Fruit fly (Drosophila melanogaster) whole organism, embryonic: Measurements from ENCODE around the gene prt.
A peak's percentile ranks its signal among the peaks of the same experiment; 100 is the strongest.

Experiments used
- Blimp-1 ChIP-seq: fragments of 200-800 bp; sonication (Bioruptor generic); optimal IDR thresholded peaks from 3 replicates; lab custom pipeline; 2018; ENCODE audit warnings: missing biosample characterization, missing genetic modification characterization, mild to moderate bottlenecking, moderate library complexity, missing genetic modification reagents
- CG12769 ChIP-seq: fragments of 200-800 bp; sonication (Bioruptor generic); optimal IDR thresholded peaks from 2 replicates; lab custom pipeline; 2019; ENCODE audit warnings: missing biosample characterization, mild to moderate bottlenecking, missing genetic modification characterization, moderate library complexity
- CG13894 ChIP-seq: fragments of 200-800 bp; sonication (Bioruptor generic); optimal IDR thresholded peaks from 3 replicates; lab custom pipeline; 2018; ENCODE audit warnings: missing biosample characterization, mild to moderate bottlenecking, missing genetic modification characterization, moderate library complexity
- CG14667 ChIP-seq: fragments of 200-800 bp; sonication (Bioruptor generic); IDR thresholded peaks from 2 replicates; pipeline ENCODE4 v1.3.6; 2022; ENCODE audit warnings: missing biosample characterization, missing genetic modification characterization
- CG2116 ChIP-seq: fragments of 200-800 bp; sonication (Bioruptor generic); optimal IDR thresholded peaks from 3 replicates; lab custom pipeline; 2018; ENCODE audit warnings: missing biosample characterization, mild to moderate bottlenecking, missing genetic modification characterization
- CG2120 ChIP-seq: fragments of 200-800 bp; sonication (Bioruptor generic); optimal IDR thresholded peaks from 3 replicates; lab custom pipeline; 2016; ENCODE audit warnings: missing biosample characterization, missing genetic modification characterization
- CG2199 ChIP-seq: fragments of 200-800 bp; sonication (Bioruptor generic); IDR thresholded peaks from 3 replicates; pipeline ENCODE4 v1.3.6; 2022; ENCODE audit warnings: missing biosample characterization, missing genetic modification characterization
- CG32532 ChIP-seq: fragments of 200-800 bp; sonication (Bioruptor generic); IDR thresholded peaks from 2 replicates; pipeline ENCODE4 v1.3.6; 2022; ENCODE audit warnings: missing biosample characterization, missing genetic modification characterization
- CG33213 ChIP-seq: fragments of 200-800 bp; sonication (Bioruptor generic); optimal IDR thresholded peaks from 3 replicates; lab custom pipeline; 2016; ENCODE audit warnings: missing biosample characterization, missing genetic modification characterization
- CG34422 ChIP-seq: fragments of 200-800 bp; sonication (Bioruptor generic); IDR thresholded peaks from 3 replicates; pipeline ENCODE4 v1.3.6; 2022; ENCODE audit warnings: missing biosample characterization, missing genetic modification characterization
- CG4854 ChIP-seq: fragments of 200-800 bp; sonication (Bioruptor generic); optimal IDR thresholded peaks from 2 replicates; lab custom pipeline; 2016; ENCODE audit warnings: missing biosample characterization, missing genetic modification characterization, inconsistent platforms
- CG5245 ChIP-seq: fragments of 200-800 bp; sonication (Bioruptor generic); optimal IDR thresholded peaks from 3 replicates; lab custom pipeline; 2016; ENCODE audit warnings: missing biosample characterization, missing genetic modification characterization
- CG6272 ChIP-seq: fragments of 200-800 bp; sonication (Bioruptor generic); IDR thresholded peaks from 2 replicates; pipeline ENCODE4 v1.3.6; 2022; ENCODE audit warnings: missing biosample characterization, missing genetic modification characterization
- CG6765 ChIP-seq: fragments of 200-800 bp; sonication (Bioruptor generic); optimal IDR thresholded peaks from 3 replicates; lab custom pipeline; 2017; ENCODE audit warnings: missing biosample characterization, mild to moderate bottlenecking, missing genetic modification characterization
- CG8924 ChIP-seq: fragments of 200-800 bp; optimal IDR thresholded peaks from 3 replicates; lab custom pipeline; 2019; ENCODE audit warnings: missing biosample characterization, mild to moderate bottlenecking, missing genetic modification characterization, moderate library complexity
- CTCF ChIP-seq: fragments of 200-800 bp; sonication (Bioruptor generic); optimal IDR thresholded peaks from 2 replicates; lab custom pipeline; 2017; ENCODE audit warnings: missing biosample characterization, mild to moderate bottlenecking, missing genetic modification characterization, moderate library complexity
- Chrac-16 ChIP-seq: fragments of 200-800 bp; sonication (Bioruptor generic); optimal IDR thresholded peaks from 3 replicates; lab custom pipeline; 2016; ENCODE audit warnings: missing biosample characterization, missing genetic modification characterization
- Drgx ChIP-seq: fragments of 200-800 bp; sonication (Bioruptor generic); IDR thresholded peaks from 2 replicates; pipeline ENCODE4 v1.3.6; 2022; ENCODE audit warnings: missing biosample characterization, missing genetic modification characterization
- Eip74EF ChIP-seq, 2 experiments: fragments of 200-800 bp in 1 of 2; fragments of >200 bp in 1 of 2; sonication (Bioruptor generic) in 1 of 2; optimal IDR thresholded peaks; 2 replicates each; lab custom pipeline; 2017 to 2019; ENCODE audit warnings: missing biosample characterization in 2 of 2, missing genetic modification characterization in 2 of 2, mild to moderate bottlenecking in 1 of 2, moderate library complexity in 1 of 2
- Ets65A ChIP-seq: fragments of 200-800 bp; sonication (Bioruptor generic); peaks from one replicate; lab custom pipeline; 2016; ENCODE audit warnings: missing biosample characterization, missing genetic modification characterization
- Ets97D ChIP-seq: fragments of 200-800 bp; sonication (Bioruptor generic); optimal IDR thresholded peaks from 3 replicates; lab custom pipeline; 2016; ENCODE audit warnings: missing biosample characterization, missing genetic modification characterization
- Med ChIP-seq: fragments of 200-800 bp; sonication (Bioruptor generic); peaks from one replicate; lab custom pipeline; 2016; ENCODE audit warnings: missing biosample characterization, missing genetic modification characterization, mild to moderate bottlenecking, inconsistent platforms, moderate library complexity
- Nf-YA ChIP-seq: fragments of 200-800 bp; sonication (Bioruptor generic); IDR thresholded peaks from 2 replicates; pipeline ENCODE4 v1.3.6; 2022; ENCODE audit warnings: missing biosample characterization, missing genetic modification characterization
- Nf-YC ChIP-seq: fragments of 200-800 bp; optimal IDR thresholded peaks from 3 replicates; lab custom pipeline; 2019; ENCODE audit warnings: missing biosample characterization, mild to moderate bottlenecking, missing genetic modification characterization, moderate library complexity
- Optix ChIP-seq: fragments of 200-800 bp; sonication (Bioruptor generic); IDR thresholded peaks from 3 replicates; pipeline ENCODE4 v1.3.6; 2022; ENCODE audit warnings: missing biosample characterization, missing genetic modification characterization
- Ravus ChIP-seq: fragments of 200-800 bp; sonication (Bioruptor generic); IDR thresholded peaks from 2 replicates; pipeline ENCODE4 v1.3.6; 2022; ENCODE audit warnings: missing biosample characterization, missing genetic modification characterization
- Stat92E ChIP-seq, 3 experiments: fragments of >200 bp in 2 of 3; fragments of 200-800 bp in 1 of 3; sonication (Bioruptor generic) in 1 of 3; optimal IDR thresholded peaks; 2 replicates each; lab custom pipeline; 2017 to 2019; ENCODE audit warnings: missing biosample characterization in 3 of 3, missing genetic modification characterization in 3 of 3, mild to moderate bottlenecking in 1 of 3, moderate library complexity in 1 of 3
- TFAM ChIP-seq: fragments of 200-800 bp; sonication (Bioruptor generic); optimal IDR thresholded peaks from 2 replicates; lab custom pipeline; 2017; ENCODE audit warnings: missing biosample characterization, missing genetic modification characterization, inconsistent platforms
- Trl ChIP-seq, 3 experiments: fragments of >200 bp in 2 of 3; fragments of 200-800 bp in 1 of 3; sonication (Bioruptor generic) in 1 of 3; optimal IDR thresholded peaks; 2 replicates in 1 of 3; 3 replicates in 2 of 3; lab custom pipeline; 2016 to 2017; ENCODE audit warnings: missing biosample characterization in 1 of 3, missing genetic modification characterization in 1 of 3
- abd-A ChIP-seq: fragments of 200-800 bp; sonication (Bioruptor generic); optimal IDR thresholded peaks from 3 replicates; lab custom pipeline; 2019; ENCODE audit warnings: missing biosample characterization, mild to moderate bottlenecking, missing genetic modification characterization, moderate library complexity
- ato ChIP-seq: fragments of 200-800 bp; sonication (Bioruptor generic); IDR thresholded peaks from 2 replicates; pipeline ENCODE4 v1.3.6; 2022; ENCODE audit warnings: missing biosample characterization, missing genetic modification characterization; ENCODE audit not compliant: partially characterized antibody
- crp ChIP-seq, 2 experiments: fragments of 200-800 bp; sonication (Bioruptor generic); optimal IDR thresholded peaks; 2 replicates in 1 of 2; 3 replicates in 1 of 2; lab custom pipeline; 2017; ENCODE audit warnings: missing biosample characterization in 2 of 2, missing genetic modification characterization in 2 of 2, mild to moderate bottlenecking in 1 of 2, moderate library complexity in 1 of 2
- cwo ChIP-seq: fragments of 200-800 bp; sonication (Bioruptor generic); optimal IDR thresholded peaks from 3 replicates; lab custom pipeline; 2017; ENCODE audit warnings: missing biosample characterization, missing genetic modification characterization, mild to moderate bottlenecking, moderate library complexity, missing genetic modification reagents
- dysf ChIP-seq: fragments of 200-800 bp; sonication (Bioruptor generic); IDR thresholded peaks from 3 replicates; pipeline ENCODE4 v1.3.6; 2022; ENCODE audit warnings: missing biosample characterization, missing genetic modification characterization
- emc ChIP-seq: fragments of 200-800 bp; sonication (Bioruptor generic); optimal IDR thresholded peaks from 2 replicates; lab custom pipeline; 2016; ENCODE audit warnings: missing biosample characterization, missing genetic modification characterization
- ewg ChIP-seq: fragments of 200-800 bp; sonication (Bioruptor generic); optimal IDR thresholded peaks from 3 replicates; lab custom pipeline; 2017; ENCODE audit warnings: mild to moderate bottlenecking, missing biosample characterization, missing genetic modification reagents, missing genetic modification characterization
- kni ChIP-seq: fragments of 200-800 bp; sonication (Bioruptor generic); optimal IDR thresholded peaks from 3 replicates; lab custom pipeline; 2017; ENCODE audit warnings: mild to moderate bottlenecking, missing biosample characterization, missing genetic modification reagents, missing genetic modification characterization
- knrl ChIP-seq: fragments of 200-800 bp; sonication (Bioruptor generic); IDR thresholded peaks from 3 replicates; pipeline ENCODE4 v1.3.6; 2022; ENCODE audit warnings: missing biosample characterization, missing genetic modification characterization; ENCODE audit not compliant: partially characterized antibody
- pros ChIP-seq: fragments of 200-800 bp; sonication (Bioruptor generic); optimal IDR thresholded peaks from 3 replicates; lab custom pipeline; 2019; ENCODE audit warnings: missing biosample characterization, mild to moderate bottlenecking, missing genetic modification characterization, moderate library complexity
- scrt ChIP-seq: fragments of 200-800 bp; sonication (Bioruptor generic); optimal IDR thresholded peaks from 2 replicates; lab custom pipeline; 2018; ENCODE audit warnings: missing biosample characterization, mild to moderate bottlenecking, missing genetic modification characterization, moderate library complexity
- sd ChIP-seq: fragments of 200-800 bp; sonication (Bioruptor generic); optimal IDR thresholded peaks from 3 replicates; lab custom pipeline; 2018; ENCODE audit warnings: missing biosample characterization, mild to moderate bottlenecking, missing genetic modification characterization, moderate library complexity
- sr ChIP-seq: fragments of 200-800 bp; sonication (Bioruptor generic); IDR thresholded peaks from 3 replicates; pipeline ENCODE4 v1.3.6; 2022; ENCODE audit warnings: missing biosample characterization, missing genetic modification characterization
- unc-4 ChIP-seq: fragments of 200-800 bp; sonication (Bioruptor generic); IDR thresholded peaks from 2 replicates; pipeline ENCODE4 v1.3.6; 2022; ENCODE audit warnings: missing biosample characterization, missing genetic modification characterization; ENCODE audit not compliant: partially characterized antibody
- unpg ChIP-seq: fragments of 200-800 bp; sonication (Bioruptor generic); optimal IDR thresholded peaks from 3 replicates; lab custom pipeline; 2018; ENCODE audit warnings: missing biosample characterization, mild to moderate bottlenecking, missing genetic modification characterization, moderate library complexity
- vvl ChIP-seq: fragments of 200-800 bp; sonication (Bioruptor generic); IDR thresholded peaks from 2 replicates; pipeline ENCODE4 v1.3.6; 2022; ENCODE audit warnings: missing biosample characterization, missing genetic modification characterization
- yki ChIP-seq: fragments of >200 bp; optimal IDR thresholded peaks from 3 replicates; lab custom pipeline; 2018

The prt gene

DNA sequence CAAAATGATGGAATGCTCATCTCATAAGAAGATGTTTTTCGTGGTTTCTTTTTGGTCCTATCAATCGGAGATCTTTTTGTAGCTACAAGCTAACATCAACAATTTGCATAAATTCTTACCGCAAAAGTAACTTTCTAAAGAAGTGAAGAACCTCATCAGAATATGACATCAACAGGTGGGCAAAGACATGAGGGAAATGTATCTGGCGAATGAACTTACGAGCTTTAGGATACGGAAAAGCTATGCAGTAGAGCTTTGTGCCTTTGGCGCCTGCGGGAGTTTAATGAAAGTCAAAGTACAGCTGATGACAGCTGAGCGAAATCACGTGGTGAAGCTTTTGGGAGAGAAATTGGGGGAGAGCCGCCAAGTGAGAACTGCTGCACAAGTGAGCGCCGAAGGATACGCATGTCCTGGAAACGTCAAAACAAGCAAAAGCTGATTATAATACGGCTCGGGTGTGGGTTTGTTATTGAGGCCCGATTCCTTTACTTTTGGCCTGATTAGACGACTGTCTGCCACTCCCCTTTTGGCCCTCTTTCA is 32.1 kb downstream of the prt start:
- 0 out of 2 replicates have a peak, but pooled peaks have one; percentile 21 for TF ChIP-seq Drgx (GFP tag; lab: Robert Waterston, UW)
- peak; percentile 10; the same call in 1 of the 2 replicates for TF ChIP-seq CG32532 (GFP tag; lab: Robert Waterston, UW)
- no peak for TF ChIP-seq Nf-YC (tag; lab: Kevin White, UChicago)
- TF ChIP-seq ato (GFP tag; lab: Robert Waterston, UW), result no peak
- no peak for TF ChIP-seq unpg (GFP tag; lab: Kevin White, UChicago)
- no peak for TF ChIP-seq Ets97D (GFP tag; lab: Kevin White, UChicago)
- TF ChIP-seq Trl (optimal IDR thresholded peaks at IDR 0.05; lab: Kevin White, UChicago), result peak; percentile 43 to 54
- no peak for TF ChIP-seq Trl (GFP tag; optimal IDR thresholded peaks at IDR 0.05; lab: Kevin White, UChicago)
- TF ChIP-seq ewg, result peak; percentile 73
- TF ChIP-seq CG6272 (GFP tag; lab: Robert Waterston, UW), result no peak
- no peak for TF ChIP-seq CG4854 (GFP tag; lab: Kevin White, UChicago)
- TF ChIP-seq TFAM (GFP tag; lab: Kevin White, UChicago), result no peak
- peak; percentile 86 for TF ChIP-seq Ets65A (GFP tag; lab: Kevin White, UChicago)
- no peak for TF ChIP-seq CG34422 (GFP tag; lab: Robert Waterston, UW)
- TF ChIP-seq CTCF (GFP tag; lab: Kevin White, UChicago), result peak; percentile 38
- peak in 1 of 2 experiments; percentile 53 for TF ChIP-seq crp (GFP tag; optimal IDR thresholded peaks at IDR 0.05; lab: Kevin White, UChicago)
- TF ChIP-seq CG14667 (GFP tag; lab: Robert Waterston, UW), result no peak
- peak; percentile 93 for TF ChIP-seq scrt (GFP tag; lab: Kevin White, UChicago)

DNA sequence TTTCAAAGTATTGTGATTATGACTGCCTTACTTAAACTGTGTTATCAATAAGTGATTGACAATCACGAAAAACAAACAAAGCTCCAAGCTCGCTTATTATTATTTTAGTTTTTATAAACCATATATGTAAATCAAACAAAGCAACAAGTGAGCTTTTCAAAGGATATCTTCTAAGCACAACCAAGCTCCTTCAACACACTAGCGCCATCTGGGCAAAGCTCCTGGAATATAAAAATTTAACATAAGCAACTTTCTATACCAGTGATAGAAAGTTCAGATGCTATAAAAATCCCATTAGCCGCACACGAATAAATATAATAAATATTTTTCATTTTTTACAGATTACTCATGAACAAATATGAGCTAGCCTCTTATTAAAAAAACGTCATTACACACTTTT is 34.4 kb downstream of the prt start:
- TF ChIP-seq CTCF (GFP tag; lab: Kevin White, UChicago), result peak; percentile 87
- peak; percentile 99 for TF ChIP-seq scrt (GFP tag; lab: Kevin White, UChicago)
- no peak for TF ChIP-seq knrl (GFP tag; lab: Robert Waterston, UW)

DNA sequence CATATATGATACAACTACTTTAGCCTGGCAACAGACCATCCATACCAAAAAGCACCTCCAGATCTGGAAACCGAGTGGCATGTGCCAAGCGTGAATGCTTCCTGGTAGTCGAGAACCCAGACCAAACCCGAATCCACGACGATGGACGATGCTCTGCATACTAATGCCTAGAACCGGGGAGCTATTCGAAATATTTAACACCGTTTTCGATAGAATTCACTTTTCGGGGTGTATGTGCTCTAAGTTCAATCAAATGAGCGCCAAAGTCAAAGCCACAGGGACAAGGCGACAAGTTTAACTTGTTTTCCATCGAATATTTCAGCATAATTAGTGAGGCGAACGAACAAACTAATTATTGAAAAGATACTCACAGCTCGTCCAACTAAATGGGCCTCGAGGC is 36.0 kb downstream of the prt start:
- TF ChIP-seq pros (GFP tag; lab: Kevin White, UChicago), result no peak
- 0 out of 3 replicates have a peak, but pooled peaks have one; percentile 37 for TF ChIP-seq CG2199 (GFP tag; lab: Robert Waterston, UW)
- TF ChIP-seq unc-4 (GFP tag; lab: Robert Waterston, UW), result 0 out of 2 replicates have a peak, but pooled peaks have one; percentile 13
- TF ChIP-seq CG8924 (tag; lab: Kevin White, UChicago), result no peak
- no peak for TF ChIP-seq CG2116 (GFP tag; lab: Kevin White, UChicago)
- peak; percentile 35 for TF ChIP-seq abd-A (tag; lab: Kevin White, UChicago)
- peak in 1 of 3 experiments; percentile 15 for TF ChIP-seq Stat92E (GFP tag; optimal IDR thresholded peaks at IDR 0.05; lab: Kevin White, UChicago)
- TF ChIP-seq kni (GFP tag; lab: Kevin White, UChicago), result peak; percentile 85
- no peak for TF ChIP-seq Ravus (GFP tag; lab: Robert Waterston, UW)
- TF ChIP-seq CG2120 (GFP tag; lab: Kevin White, UChicago), result no peak
- no peak for TF ChIP-seq knrl (GFP tag; lab: Robert Waterston, UW)
- peak; percentile 82 for TF ChIP-seq CG12769 (tag; lab: Kevin White, UChicago)
- TF ChIP-seq Blimp-1 (GFP tag; lab: Kevin White, UChicago), result peak; percentile 8
- TF ChIP-seq CG6765 (GFP tag; lab: Kevin White, UChicago), result no peak
- no peak for TF ChIP-seq Optix (GFP tag; lab: Robert Waterston, UW)
- no peak for TF ChIP-seq Chrac-16 (GFP tag; lab: Kevin White, UChicago)
- peak; percentile 57; the same call in 1 of the 2 replicates for TF ChIP-seq vvl (GFP tag; lab: Robert Waterston, UW)
- TF ChIP-seq dysf (GFP tag; lab: Robert Waterston, UW), result no peak
- no peak for TF ChIP-seq CG33213 (GFP tag; lab: Kevin White, UChicago)
- no peak for TF ChIP-seq emc (GFP tag; lab: Kevin White, UChicago)
- TF ChIP-seq sd (tag; lab: Kevin White, UChicago), result peak; percentile 94
- TF ChIP-seq yki (lab: Kevin White, UChicago), result no peak
- peak; percentile 7 for TF ChIP-seq cwo (GFP tag; lab: Kevin White, UChicago)
- TF ChIP-seq Nf-YA, result no peak
- peak; percentile 1 for TF ChIP-seq CG13894 (tag; lab: Kevin White, UChicago)
- TF ChIP-seq Med (GFP tag; lab: Kevin White, UChicago), result peak; percentile 41
- no peak for TF ChIP-seq CG5245
- peak in 1 of 2 experiments; percentile 36 for TF ChIP-seq Eip74EF (GFP tag; optimal IDR thresholded peaks at IDR 0.05; lab: Kevin White, UChicago)
- no peak for TF ChIP-seq sr (GFP tag; lab: Robert Waterston, UW)
